Worm (Caenorhabditis elegans) whole organism, early embryonic: ENCODE data around the gene Y97E10AR.1.

Source experiments
- B0310.2 ChIP-seq: sonication (generic microtip); optimal IDR thresholded peaks from 2 replicates; lab custom pipeline; 2016; ENCODE audit warnings: mild to moderate bottlenecking, missing genetic modification characterization, missing compliant biosample characterization
- F13C5.2 ChIP-seq: sonication (generic microtip); optimal IDR thresholded peaks from 2 replicates; lab custom pipeline; 2017; ENCODE audit warnings: mild to moderate bottlenecking, missing genetic modification characterization, inconsistent platforms, missing compliant biosample characterization
- aly-1 ChIP-seq: sonication (generic microtip); optimal IDR thresholded peaks from 2 replicates; lab custom pipeline; 2016; ENCODE audit warnings: missing genetic modification characterization, missing compliant biosample characterization
- ama-1 ChIP-seq: fragments of 150-350 bp; optimal IDR thresholded peaks from 2 replicates; lab custom pipeline; 2014
- ceh-13 ChIP-seq: fragments of 200-800 bp; sonication (Bioruptor generic); optimal IDR thresholded peaks from 2 replicates; lab custom pipeline; 2018; ENCODE audit warnings: mild to moderate bottlenecking, missing genetic modification characterization, missing compliant biosample characterization
- ceh-36 ChIP-seq: sonication (generic microtip); optimal IDR thresholded peaks from 2 replicates; lab custom pipeline; 2016; ENCODE audit warnings: missing genetic modification characterization, inconsistent platforms, missing compliant biosample characterization
- ets-7 ChIP-seq: sonication (generic microtip); optimal IDR thresholded peaks from 2 replicates; lab custom pipeline; 2016; ENCODE audit warnings: missing genotype, missing genetic modification characterization, missing compliant biosample characterization
- flt-1 ChIP-seq: fragments of 200-800 bp; sonication (Bioruptor generic); IDR thresholded peaks from 2 replicates; pipeline ENCODE4 v1.3.6; 2022; ENCODE audit warnings: missing genetic modification characterization, missing compliant biosample characterization
- hmbx-1 ChIP-seq: sonication (generic microtip); optimal IDR thresholded peaks from 2 replicates; lab custom pipeline; 2016; ENCODE audit warnings: mild to moderate bottlenecking, missing genetic modification characterization, missing compliant biosample characterization
- hmg-4 ChIP-seq: fragments of 200-800 bp; sonication (Bioruptor generic); optimal IDR thresholded peaks from 2 replicates; lab custom pipeline; 2018; ENCODE audit warnings: mild to moderate bottlenecking, missing genetic modification characterization, missing compliant biosample characterization
- hnd-1 ChIP-seq: sonication (generic microtip); optimal IDR thresholded peaks from 2 replicates; lab custom pipeline; 2016; ENCODE audit warnings: missing genetic modification characterization, missing compliant biosample characterization
- pes-1 ChIP-seq: fragments of 200-800 bp; sonication (Bioruptor generic); IDR thresholded peaks from 2 replicates; pipeline ENCODE4 v1.3.6; 2022; ENCODE audit warnings: missing genetic modification reagents, missing genetic modification characterization, missing compliant biosample characterization
- scrt-1 ChIP-seq: fragments of 200-800 bp; sonication (Bioruptor generic); IDR thresholded peaks from 2 replicates; pipeline ENCODE4 v1.3.6; 2022; ENCODE audit warnings: missing genetic modification characterization, missing compliant biosample characterization
- sea-1 ChIP-seq: fragments of 200-800 bp; sonication (Bioruptor generic); conservative IDR thresholded peaks from 2 replicates; pipeline ENCODE4 v1.3.6; 2022; ENCODE audit warnings: missing genetic modification characterization, missing compliant biosample characterization
- tbx-11 ChIP-seq: fragments of 200-800 bp; sonication (Bioruptor generic); IDR thresholded peaks from 2 replicates; pipeline ENCODE4 v1.3.6; 2022; ENCODE audit warnings: missing genetic modification characterization, missing compliant biosample characterization
- tbx-37 ChIP-seq: fragments of 200-800 bp; sonication (Bioruptor generic); conservative IDR thresholded peaks from 2 replicates; pipeline ENCODE4 v1.3.6; 2022; ENCODE audit warnings: missing genetic modification reagents, missing genetic modification characterization, missing compliant biosample characterization
- tra-4 ChIP-seq: sonication (generic microtip); optimal IDR thresholded peaks from 2 replicates; lab custom pipeline; 2017; ENCODE audit warnings: missing genetic modification characterization, missing compliant biosample characterization

The Y97E10AR.1 gene

ce11 chrV:8000929-8001513 is at the start of gene Y97E10AR.1:
Y97E10AR.1 (plus strand) TSS chrV:8001463.
- TF ChIP-seq hnd-1 (tag; lab: Kevin White, UChicago) (peak; percentile 16), sea-1 (GFP tag; lab: Robert Waterston, UW) (no peak), tbx-37 (no peak), B0310.2 (no peak), ceh-36 (no peak), ets-7 (tag; lab: Kevin White, UChicago) (no peak), scrt-1 (GFP tag; lab: Robert Waterston, UW) (no peak), aly-1 (tag; lab: Kevin White, UChicago) (no peak), hmg-4 (GFP tag; lab: Kevin White, UChicago) (peak; percentile 40), flt-1 (no peak), F13C5.2 (tag; lab: Kevin White, UChicago) (peak; percentile 22)

ce11 chrV:7952855-7953254 is 48.4 kb upstream of the Y97E10AR.1 start, which contains the start of gene clec-216:
clec-216 (minus strand) TSS chrV:7952955.
- TF ChIP-seq pes-1 (GFP tag; lab: Robert Waterston, UW): no peak
- TF ChIP-seq B0310.2: no peak
- no peak for TF ChIP-seq aly-1 (tag; lab: Kevin White, UChicago)
- no peak for TF ChIP-seq flt-1

DNA sequence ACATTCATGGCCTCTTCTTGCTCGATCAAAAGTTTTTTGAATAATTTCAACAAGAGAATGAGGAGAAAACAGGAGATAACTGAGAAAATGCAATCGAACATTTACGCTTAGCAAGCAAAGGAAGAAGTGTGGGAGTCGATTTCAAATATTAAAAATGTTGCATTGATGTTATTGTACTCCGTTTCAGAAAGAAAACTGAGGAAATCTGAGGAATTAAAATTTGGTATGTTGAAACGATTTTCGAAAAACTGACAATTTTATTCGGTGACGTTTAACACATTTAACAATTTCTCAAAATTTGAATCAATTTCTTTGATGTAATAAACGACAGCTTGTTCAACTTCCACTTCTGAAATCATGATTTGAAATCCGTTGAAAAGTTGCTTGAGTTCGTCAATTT is 46.7 kb upstream of the Y97E10AR.1 start, which contains the start of gene F26D11.13:
Gene F26D11.13, minus strand, starts transcription at position 101 of the 400 bp plus-strand sequence.
- no peak for TF ChIP-seq tbx-37
- TF ChIP-seq F13C5.2 (tag; lab: Kevin White, UChicago): no peak
- no peak for TF ChIP-seq hmbx-1
- TF ChIP-seq B0310.2: no peak
- TF ChIP-seq ceh-13 (GFP tag; lab: Kevin White, UChicago): no peak
- no peak for TF ChIP-seq ama-1 (lab: Kevin White, UChicago)
- TF ChIP-seq hnd-1 (tag; lab: Kevin White, UChicago): no peak
- no peak for TF ChIP-seq ets-7 (tag; lab: Kevin White, UChicago)
- TF ChIP-seq tbx-11 (GFP tag; lab: Robert Waterston, UW): no peak
- no peak for TF ChIP-seq sea-1 (GFP tag; lab: Robert Waterston, UW)
- TF ChIP-seq scrt-1 (GFP tag; lab: Robert Waterston, UW): no peak
- TF ChIP-seq ceh-36: no peak
- no peak for TF ChIP-seq tra-4 (tag; lab: Kevin White, UChicago)

DNA sequence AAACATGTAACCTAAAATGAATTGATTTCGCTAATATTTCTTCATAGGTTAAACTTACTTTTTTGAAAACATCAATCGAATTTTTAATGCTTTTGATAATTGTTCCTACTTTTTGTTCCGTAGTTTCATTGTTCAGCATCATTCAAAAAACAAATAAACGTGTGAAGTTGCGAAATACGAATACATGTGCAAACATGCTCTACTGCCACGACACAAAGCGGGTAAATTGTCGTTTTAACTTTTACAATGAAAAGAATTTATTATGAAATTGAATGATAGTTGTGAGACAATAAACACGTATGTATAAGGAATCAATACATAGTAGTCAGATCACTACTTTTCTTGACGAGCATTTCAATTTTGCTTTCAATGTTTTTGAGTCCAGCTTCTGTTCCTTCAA is 46.1 kb upstream of the Y97E10AR.1 start, which contains the start of gene F26D11.12:
Gene F26D11.12, minus strand, starts transcription at position 145 of the 400 bp plus-strand sequence.
- TF ChIP-seq pes-1 (GFP tag; lab: Robert Waterston, UW): no peak

DNA sequence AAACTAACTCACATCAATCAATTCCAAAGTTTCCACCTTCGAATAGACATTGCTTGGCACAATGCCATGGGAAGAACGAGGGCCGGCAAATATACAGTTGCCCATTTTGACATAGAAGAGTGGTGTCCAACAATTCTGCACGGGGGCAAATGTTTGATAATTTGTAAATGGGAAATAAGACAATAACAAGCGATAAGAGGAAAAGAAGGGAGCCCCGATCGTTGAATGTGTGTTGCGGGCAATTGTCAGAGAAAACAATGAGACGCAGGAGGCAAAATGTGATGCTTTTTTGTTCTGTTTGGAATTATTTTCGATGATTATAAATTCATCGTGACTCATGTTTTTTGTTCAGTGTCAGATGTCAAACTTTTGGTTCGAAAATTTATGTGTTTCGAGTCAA is 45.0 kb upstream of the Y97E10AR.1 start, which contains the start of gene pals-34:
Gene pals-34, minus strand, starts transcription at position 280 of the 400 bp plus-strand sequence.
- TF ChIP-seq pes-1 (GFP tag; lab: Robert Waterston, UW) (no peak), tbx-37 (no peak), flt-1 (no peak), ceh-36 (no peak), hmbx-1 (no peak), hmg-4 (GFP tag; lab: Kevin White, UChicago) (no peak), ama-1 (lab: Kevin White, UChicago) (no peak), scrt-1 (GFP tag; lab: Robert Waterston, UW) (no peak), tbx-11 (GFP tag; lab: Robert Waterston, UW) (no peak), aly-1 (tag; lab: Kevin White, UChicago) (no peak), ets-7 (tag; lab: Kevin White, UChicago) (no peak), sea-1 (GFP tag; lab: Robert Waterston, UW) (no peak), B0310.2 (no peak), tra-4 (tag; lab: Kevin White, UChicago) (no peak), ceh-13 (GFP tag; lab: Kevin White, UChicago) (no peak), F13C5.2 (tag; lab: Kevin White, UChicago) (no peak), hnd-1 (tag; lab: Kevin White, UChicago) (no peak)

- TF ChIP-seq ceh-13 (GFP tag; lab: Kevin White, UChicago): no peak
- no peak for TF ChIP-seq F13C5.2 (tag; lab: Kevin White, UChicago)
- TF ChIP-seq ama-1 (lab: Kevin White, UChicago): no peak
- TF ChIP-seq tbx-11 (GFP tag; lab: Robert Waterston, UW): no peak
- TF ChIP-seq hmg-4 (GFP tag; lab: Kevin White, UChicago): no peak
- no peak for TF ChIP-seq flt-1
- TF ChIP-seq pes-1 (GFP tag; lab: Robert Waterston, UW): no peak
- no peak for TF ChIP-seq ets-7 (tag; lab: Kevin White, UChicago)
- TF ChIP-seq sea-1 (GFP tag; lab: Robert Waterston, UW): no peak
- no peak for TF ChIP-seq tbx-37
- TF ChIP-seq aly-1 (tag; lab: Kevin White, UChicago): no peak
- no peak for TF ChIP-seq scrt-1 (GFP tag; lab: Robert Waterston, UW)
- TF ChIP-seq tra-4 (tag; lab: Kevin White, UChicago): no peak
- no peak for TF ChIP-seq hnd-1 (tag; lab: Kevin White, UChicago)
These were observed 42.4 kb upstream of the Y97E10AR.1 start, which contains the start of the genes clec-217 and F26D11.2 for ce11 chrV:7958740-7959320. clec-217 (minus strand) TSS chrV:7958840. F26D11.2 (plus strand) TSS chrV:7959270.

DNA sequence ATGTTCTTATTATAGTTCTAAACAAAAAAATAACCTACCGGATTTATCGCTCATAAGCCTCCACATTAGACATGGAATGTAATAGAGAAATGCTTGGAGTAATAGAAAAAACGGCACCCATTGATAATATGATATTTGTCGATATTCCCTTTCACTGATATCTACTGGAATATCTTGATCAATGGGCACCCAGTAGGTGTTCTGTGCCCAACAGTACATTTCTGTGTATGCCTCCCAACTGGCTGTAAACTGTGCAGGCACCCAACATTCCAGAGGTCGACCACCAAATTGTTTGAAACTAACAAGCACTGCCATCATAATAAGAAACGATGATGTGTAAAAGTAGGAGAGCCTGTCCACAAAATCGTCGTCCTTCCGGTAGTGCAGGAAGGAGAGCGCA is 36.8 kb upstream of the Y97E10AR.1 start:
- TF ChIP-seq tbx-11 (GFP tag; lab: Robert Waterston, UW) (no peak), sea-1 (GFP tag; lab: Robert Waterston, UW) (no peak), hmbx-1 (no peak), flt-1 (no peak)
